Worm (Caenorhabditis elegans) whole organism, midembryonic: ENCODE results near the gene R05H5.4.

Source experiments
- T22C8.4 ChIP-seq: fragments of 200-800 bp; sonication (Bioruptor generic); IDR thresholded peaks from 2 replicates; pipeline ENCODE4 v1.3.6; 2022; ENCODE audit warnings: missing genetic modification characterization, missing compliant biosample characterization
- flt-1 ChIP-seq: fragments of 200-800 bp; sonication (Bioruptor generic); IDR thresholded peaks from 2 replicates; pipeline ENCODE4 v1.3.6; 2022; ENCODE audit warnings: missing genetic modification characterization, missing compliant biosample characterization
- med-1 ChIP-seq: sonication (generic microtip); optimal IDR thresholded peaks from 2 replicates; lab custom pipeline; 2017; ENCODE audit warnings: missing genetic modification characterization, mild to moderate bottlenecking, missing compliant biosample characterization, antibody characterized with exemption, missing genetic modification reagents; ENCODE audit not compliant: insufficient read depth
- ref-1 ChIP-seq: fragments of 200-800 bp; sonication (Bioruptor generic); conservative IDR thresholded peaks from 2 replicates; pipeline ENCODE4 v1.3.6; 2022; ENCODE audit warnings: missing genetic modification reagents, missing genetic modification characterization, missing compliant biosample characterization
- tab-1 ChIP-seq: fragments of 200-800 bp; sonication (Bioruptor generic); IDR thresholded peaks from 2 replicates; pipeline ENCODE4 v1.3.6; 2022; ENCODE audit warnings: missing genetic modification characterization, missing compliant biosample characterization
- ztf-23 ChIP-seq: fragments of 200-800 bp; sonication (Bioruptor generic); IDR thresholded peaks from 2 replicates; pipeline ENCODE4 v1.3.6; 2022; ENCODE audit warnings: missing genetic modification reagents, missing genetic modification characterization, missing compliant biosample characterization
- ztf-29 ChIP-seq: fragments of 200-800 bp; sonication (Bioruptor generic); IDR thresholded peaks from 2 replicates; pipeline ENCODE4 v1.3.6; 2022; ENCODE audit warnings: missing genetic modification reagents, missing genetic modification characterization, missing compliant biosample characterization

DNA sequence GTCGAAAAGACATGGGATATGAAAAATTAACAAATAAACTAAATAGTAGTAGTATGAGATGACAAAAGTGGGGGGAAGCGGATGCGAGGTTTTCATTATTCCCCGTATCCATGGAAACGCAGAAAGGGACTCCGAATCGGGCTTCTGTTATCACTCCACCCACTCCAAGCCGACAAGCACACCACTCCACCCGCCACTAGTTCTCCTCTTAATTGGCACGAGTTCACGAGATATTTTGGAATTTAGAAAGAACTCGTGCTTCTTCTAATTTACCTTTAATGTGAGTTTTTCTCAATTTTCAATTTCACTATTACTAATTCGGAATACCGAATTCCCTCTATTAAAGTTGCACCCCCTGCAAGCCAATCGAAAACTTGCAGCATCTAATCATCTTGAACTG is 33.4 kb downstream of the R05H5.4 start:
- no peak for TF ChIP-seq tab-1 (GFP tag; lab: Robert Waterston, UW)
- no peak for TF ChIP-seq med-1 (GFP tag; lab: Kevin White, UChicago)
- TF ChIP-seq flt-1 (GFP tag; lab: Robert Waterston, UW): no peak
- no peak for TF ChIP-seq ztf-29 (GFP tag; lab: Robert Waterston, UW)
- no peak for TF ChIP-seq ref-1 (GFP tag; lab: Robert Waterston, UW)
- TF ChIP-seq T22C8.4 (GFP tag; lab: Robert Waterston, UW): no peak
- TF ChIP-seq ztf-23 (GFP tag; lab: Robert Waterston, UW): no peak
